Worm (Caenorhabditis elegans): ENCODE results near the gene srx-78.

The srx-78 gene

DNA sequence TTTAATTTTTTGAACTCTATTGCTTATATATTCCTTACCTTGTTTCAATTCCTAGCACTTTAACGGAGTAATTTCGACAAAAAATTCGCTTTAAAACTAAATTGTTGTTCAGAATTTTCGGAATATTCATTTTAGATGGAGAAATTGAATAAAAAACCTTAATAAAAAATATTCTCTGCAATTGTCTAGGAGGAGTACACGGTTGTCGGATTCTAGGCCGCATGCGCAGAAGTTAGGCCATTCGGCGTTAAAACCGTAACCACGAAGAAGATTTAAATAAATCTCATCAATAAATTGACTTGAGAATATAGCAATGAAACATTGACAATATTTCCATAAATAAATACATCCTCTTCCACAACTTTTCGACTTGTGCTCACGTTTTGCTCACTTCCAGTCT is 12.6 kb upstream of the srx-78 start, which contains the start of the genes C01G10.10 and C01G10.9:
C01G10.10 (minus strand) TSS at position 151 of the 400 bp plus-strand sequence.
C01G10.9 (plus strand) TSS at position 240 of the 400 bp plus-strand sequence.
- TF ChIP-seq nhr-12 (tag; optimal IDR thresholded peaks at IDR 0.05) (no peak), crh-2 (tag; optimal IDR thresholded peaks at IDR 0.05) (peak; percentile 45), gmeb-1 (tag; optimal IDR thresholded peaks at IDR 0.05) (peak; percentile 47), aly-2 (tag; optimal IDR thresholded peaks at IDR 0.05) (no peak), peb-1 (tag; optimal IDR thresholded peaks at IDR 0.05) (no peak), lin-39 (tag; optimal IDR thresholded peaks at IDR 0.05) (no peak), dmd-4 (tag; optimal IDR thresholded peaks at IDR 0.05) (no peak), sma-9 (GFP tag; optimal IDR thresholded peaks at IDR 0.05) (peak; percentile 82), sma-9 (tag; optimal IDR thresholded peaks at IDR 0.05) (no peak), nhr-21 (tag; optimal IDR thresholded peaks at IDR 0.05) (no peak), unc-55 (GFP tag; optimal IDR thresholded peaks at IDR 0.05) (peak; percentile 47), elt-3 (tag; optimal IDR thresholded peaks at IDR 0.05) (no peak), ama-1 (optimal IDR thresholded peaks at IDR 0.05) (no peak), mbf-1 (tag; optimal IDR thresholded peaks at IDR 0.05) (no peak), skn-1 (tag; optimal IDR thresholded peaks at IDR 0.05) (no peak), ZK546.5 (tag; optimal IDR thresholded peaks at IDR 0.05) (no peak), F13H6.1 (tag; optimal IDR thresholded peaks at IDR 0.05) (peak; percentile 73), nhr-77 (tag; optimal IDR thresholded peaks at IDR 0.05) (no peak), ceh-82 (tag; optimal IDR thresholded peaks at IDR 0.05) (no peak), nhr-129 (tag; optimal IDR thresholded peaks at IDR 0.05) (no peak), sem-4 (tag; optimal IDR thresholded peaks at IDR 0.05) (peak; percentile 41), nhr-10 (tag; optimal IDR thresholded peaks at IDR 0.05) (no peak), sma-3 (GFP tag; optimal IDR thresholded peaks at IDR 0.05) (peak; percentile 68), zag-1 (tag; optimal IDR thresholded peaks at IDR 0.05) (no peak), ztf-1 (GFP tag; conservative IDR thresholded peaks at IDR 0.05) (no peak), ceh-16 (tag; optimal IDR thresholded peaks at IDR 0.05) (peak; percentile 13), nhr-6 (tag; optimal IDR thresholded peaks at IDR 0.05) (no peak), lin-11 (tag; optimal IDR thresholded peaks at IDR 0.05) (no peak), fos-1 (tag; optimal IDR thresholded peaks at IDR 0.05) (peak; percentile 9), elt-1 (tag; optimal IDR thresholded peaks at IDR 0.05) (no peak), unc-39 (tag; optimal IDR thresholded peaks at IDR 0.05) (no peak), nhr-237 (tag; optimal IDR thresholded peaks at IDR 0.05) (no peak), nhr-11 (tag; optimal IDR thresholded peaks at IDR 0.05) (no peak), nhr-25 (tag; optimal IDR thresholded peaks at IDR 0.05) (peak; percentile 46), ztf-4 (tag; optimal IDR thresholded peaks at IDR 0.05) (no peak), lsy-2 (tag; optimal IDR thresholded peaks at IDR 0.05) (peak; percentile 13 to 75), snpc-4 (tag; optimal IDR thresholded peaks at IDR 0.05) (peak; percentile 50), ztf-11 (tag; optimal IDR thresholded peaks at IDR 0.05) (no peak), C34F6.9 (tag; optimal IDR thresholded peaks at IDR 0.05) (peak; percentile 64), mdl-1 (tag; optimal IDR thresholded peaks at IDR 0.05) (no peak), egl-27 (tag; optimal IDR thresholded peaks at IDR 0.05) (no peak), Y55F3AM.14 (GFP tag; optimal IDR thresholded peaks at IDR 0.05) (no peak), blmp-1 (tag; optimal IDR thresholded peaks at IDR 0.05; ENCODE audit: insufficient read depth) (no peak), unc-62 (GFP tag; optimal IDR thresholded peaks at IDR 0.05) (no peak), alr-1 (tag; optimal IDR thresholded peaks at IDR 0.05) (no peak), nhr-23 (tag; optimal IDR thresholded peaks at IDR 0.05) (no peak), R02D3.7 (tag; optimal IDR thresholded peaks at IDR 0.05) (no peak), mab-5 (tag; optimal IDR thresholded peaks at IDR 0.05) (no peak), lin-13 (GFP tag; optimal IDR thresholded peaks at IDR 0.05) (peak; percentile 51)

Measured in whole organism, L2 larva.